Fruit fly (Drosophila melanogaster) whole organism, embryonic: ENCODE results near the gene CG4709.
A peak's percentile ranks its signal among the peaks of the same experiment; 100 is the strongest.

ENCODE experiments used
- CG10267 ChIP-seq: fragments of 200-800 bp; sonication (Bioruptor generic); optimal IDR thresholded peaks from 2 replicates; lab custom pipeline; 2018; ENCODE audit warnings: missing biosample characterization, mild to moderate bottlenecking, missing genetic modification characterization, moderate library complexity
- CG11247 ChIP-seq: fragments of 200-800 bp; sonication (Bioruptor generic); IDR thresholded peaks from 2 replicates; pipeline ENCODE4 v1.3.6; 2022; ENCODE audit warnings: missing biosample characterization, missing genetic modification characterization
- CG11456 ChIP-seq: fragments of 200-800 bp; sonication (Bioruptor generic); IDR thresholded peaks from 3 replicates; pipeline ENCODE4 v1.3.6; 2022; ENCODE audit warnings: missing biosample characterization, missing genetic modification characterization
- CG12155 ChIP-seq: fragments of 200-800 bp; sonication (Bioruptor generic); optimal IDR thresholded peaks from 3 replicates; lab custom pipeline; 2016; ENCODE audit warnings: missing biosample characterization, missing genetic modification characterization
- CG12219 ChIP-seq: fragments of 200-800 bp; sonication (Bioruptor generic); optimal IDR thresholded peaks from 3 replicates; lab custom pipeline; 2018; ENCODE audit warnings: missing biosample characterization, mild to moderate bottlenecking, missing genetic modification characterization
- CG13287 ChIP-seq: fragments of 200-800 bp; sonication (Bioruptor generic); IDR thresholded peaks from 2 replicates; pipeline ENCODE4 v1.3.6; 2022; ENCODE audit warnings: missing biosample characterization, missing genetic modification characterization; ENCODE audit not compliant: partially characterized antibody
- CG13624 ChIP-seq: fragments of 200-800 bp; sonication (Bioruptor generic); optimal IDR thresholded peaks from 2 replicates; lab custom pipeline; 2016; ENCODE audit warnings: missing biosample characterization, missing genetic modification characterization
- CG1647 ChIP-seq: fragments of 200-800 bp; sonication (Bioruptor generic); optimal IDR thresholded peaks from 3 replicates; lab custom pipeline; 2016; ENCODE audit warnings: missing biosample characterization, missing genetic modification characterization
- CG17829 ChIP-seq: fragments of 200-800 bp; optimal IDR thresholded peaks from 2 replicates; lab custom pipeline; 2019; ENCODE audit warnings: missing biosample characterization, mild to moderate bottlenecking, missing genetic modification characterization, moderate library complexity
- CG2129 ChIP-seq: fragments of 200-800 bp; sonication (Bioruptor generic); IDR thresholded peaks from 2 replicates; pipeline ENCODE4 v1.3.6; 2022; ENCODE audit warnings: missing biosample characterization, missing genetic modification characterization; ENCODE audit not compliant: partially characterized antibody
- CG30403 ChIP-seq: fragments of 200-800 bp; sonication (Bioruptor generic); optimal IDR thresholded peaks from 3 replicates; lab custom pipeline; 2016; ENCODE audit warnings: missing biosample characterization, missing genetic modification characterization
- CG4360 ChIP-seq: fragments of 200-800 bp; sonication (Bioruptor generic); IDR thresholded peaks from 2 replicates; pipeline ENCODE4 v1.3.6; 2022; ENCODE audit warnings: missing biosample characterization, missing genetic modification characterization
- CG4707 ChIP-seq: fragments of 200-800 bp; sonication (Bioruptor generic); optimal IDR thresholded peaks from 2 replicates; lab custom pipeline; 2018; ENCODE audit warnings: missing biosample characterization, mild to moderate bottlenecking, missing genetic modification characterization, moderate library complexity
- CG4820 ChIP-seq: fragments of 200-800 bp; sonication (Bioruptor generic); optimal IDR thresholded peaks from 3 replicates; lab custom pipeline; 2016; ENCODE audit warnings: missing biosample characterization, missing genetic modification characterization
- CG6791 ChIP-seq: fragments of 200-800 bp; sonication (Bioruptor generic); IDR thresholded peaks from 3 replicates; pipeline ENCODE4 v1.3.6; 2022; ENCODE audit warnings: missing biosample characterization, missing genetic modification characterization; ENCODE audit not compliant: partially characterized antibody
- CG7271 ChIP-seq: fragments of 200-800 bp; sonication (Bioruptor generic); optimal IDR thresholded peaks from 2 replicates; lab custom pipeline; 2018; ENCODE audit warnings: missing biosample characterization, mild to moderate bottlenecking, missing genetic modification characterization, moderate library complexity
- CG7987 ChIP-seq: fragments of 200-800 bp; sonication (Bioruptor generic); optimal IDR thresholded peaks from 2 replicates; lab custom pipeline; 2018; ENCODE audit warnings: missing biosample characterization, mild to moderate bottlenecking, missing genetic modification characterization, moderate library complexity
- Elba2 ChIP-seq: fragments of 200-800 bp; sonication (Bioruptor generic); optimal IDR thresholded peaks from 3 replicates; lab custom pipeline; 2016; ENCODE audit warnings: missing biosample characterization, missing genetic modification characterization
- Fer2 ChIP-seq: fragments of 200-800 bp; sonication (Bioruptor generic); optimal IDR thresholded peaks from 2 replicates; lab custom pipeline; 2018; ENCODE audit warnings: missing biosample characterization, mild to moderate bottlenecking, missing genetic modification characterization, moderate library complexity
- Fer3 ChIP-seq: fragments of 200-800 bp; sonication (Bioruptor generic); optimal IDR thresholded peaks from 2 replicates; lab custom pipeline; 2018; ENCODE audit warnings: missing biosample characterization, mild to moderate bottlenecking, missing genetic modification characterization, moderate library complexity
- HLH4C ChIP-seq: fragments of 200-800 bp; sonication (Bioruptor generic); IDR thresholded peaks from 3 replicates; pipeline ENCODE4 v1.3.6; 2022; ENCODE audit warnings: missing biosample characterization, missing genetic modification characterization; ENCODE audit not compliant: partially characterized antibody
- HLH54F ChIP-seq: fragments of 200-800 bp; sonication (Bioruptor generic); optimal IDR thresholded peaks from 3 replicates; lab custom pipeline; 2016; ENCODE audit warnings: missing biosample characterization, missing genetic modification characterization
- HLHmδ ChIP-seq: fragments of 200-800 bp; sonication (Bioruptor generic); optimal IDR thresholded peaks from 2 replicates; lab custom pipeline; 2018; ENCODE audit warnings: missing biosample characterization, mild to moderate bottlenecking, missing genetic modification characterization, moderate library complexity
- Hmx ChIP-seq: fragments of 200-800 bp; sonication (Bioruptor generic); optimal IDR thresholded peaks from 2 replicates; lab custom pipeline; 2016; ENCODE audit warnings: missing biosample characterization, missing genetic modification characterization
- MTF-1 ChIP-seq: fragments of 200-800 bp; sonication (Bioruptor generic); optimal IDR thresholded peaks from 2 replicates; lab custom pipeline; 2018; ENCODE audit warnings: missing biosample characterization, mild to moderate bottlenecking, missing genetic modification characterization, borderline replicate concordance
- Mad ChIP-seq: fragments of 200-800 bp; sonication (Bioruptor generic); optimal IDR thresholded peaks from 2 replicates; lab custom pipeline; 2016; ENCODE audit warnings: missing biosample characterization, missing genetic modification characterization
- Myb ChIP-seq: fragments of 200-800 bp; sonication (Bioruptor generic); optimal IDR thresholded peaks from 2 replicates; lab custom pipeline; 2016; ENCODE audit warnings: missing biosample characterization, missing genetic modification characterization
- Ravus ChIP-seq: fragments of 200-800 bp; sonication (Bioruptor generic); IDR thresholded peaks from 2 replicates; pipeline ENCODE4 v1.3.6; 2022; ENCODE audit warnings: missing biosample characterization, missing genetic modification characterization
- Side ChIP-seq: fragments of 200-800 bp; sonication (Bioruptor generic); optimal IDR thresholded peaks from 2 replicates; lab custom pipeline; 2016; ENCODE audit warnings: missing biosample characterization, missing genetic modification characterization
- Spps ChIP-seq: fragments of 200-800 bp; sonication (Bioruptor generic); optimal IDR thresholded peaks from 2 replicates; lab custom pipeline; 2018; ENCODE audit warnings: missing biosample characterization, mild to moderate bottlenecking, missing genetic modification characterization
- Xrp1 ChIP-seq: fragments of 200-800 bp; sonication (Bioruptor generic); IDR thresholded peaks from 2 replicates; pipeline ENCODE4 v1.3.6; 2022; ENCODE audit warnings: missing biosample characterization, missing genetic modification characterization
- ap ChIP-seq: fragments of 200-800 bp; sonication (Bioruptor generic); IDR thresholded peaks from 2 replicates; pipeline ENCODE4 v1.3.6; 2022; ENCODE audit warnings: missing biosample characterization, missing genetic modification characterization
- ash1 ChIP-seq: fragments of 200-800 bp; sonication (Bioruptor generic); optimal IDR thresholded peaks from 2 replicates; lab custom pipeline; 2018; ENCODE audit warnings: missing biosample characterization, mild to moderate bottlenecking, missing genetic modification characterization
- cad ChIP-seq: fragments of >200 bp; optimal IDR thresholded peaks from 2 replicates; lab custom pipeline; 2017; ENCODE audit warnings: missing biosample characterization, missing genetic modification characterization
- eve ChIP-seq, 2 experiments: fragments of >200 bp; optimal IDR thresholded peaks; 2 replicates each; lab custom pipeline; 2017; ENCODE audit warnings: missing biosample characterization in 2 of 2, missing genetic modification characterization in 2 of 2
- gt ChIP-seq: fragments of 200-800 bp; sonication (Bioruptor generic); IDR thresholded peaks from 2 replicates; pipeline ENCODE4 v1.3.6; 2022; ENCODE audit warnings: missing biosample characterization, missing genetic modification characterization
- inv ChIP-seq: fragments of 200-800 bp; sonication (Bioruptor generic); IDR thresholded peaks from 2 replicates; pipeline ENCODE4 v1.3.6; 2022; ENCODE audit warnings: missing biosample characterization, missing genetic modification characterization; ENCODE audit not compliant: partially characterized antibody
- klu ChIP-seq: fragments of 200-800 bp; sonication (Bioruptor generic); IDR thresholded peaks from 2 replicates; pipeline ENCODE4 v1.3.6; 2022; ENCODE audit warnings: missing biosample characterization, missing genetic modification characterization
- nerfin-2 ChIP-seq: fragments of 200-800 bp; sonication (Bioruptor generic); IDR thresholded peaks from 2 replicates; pipeline ENCODE4 v1.3.6; 2022; ENCODE audit warnings: missing biosample characterization, missing genetic modification characterization; ENCODE audit not compliant: partially characterized antibody
- nom ChIP-seq: fragments of 200-800 bp; sonication (Bioruptor generic); optimal IDR thresholded peaks from 2 replicates; lab custom pipeline; 2017; ENCODE audit warnings: missing biosample characterization, missing genetic modification characterization, mild to moderate bottlenecking, moderate library complexity, missing genetic modification reagents
- odd ChIP-seq: fragments of 200-800 bp; sonication (Bioruptor generic); optimal IDR thresholded peaks from 2 replicates; lab custom pipeline; 2017; ENCODE audit warnings: missing biosample characterization, mild to moderate bottlenecking, missing genetic modification characterization
- p53 ChIP-seq: fragments of 200-800 bp; sonication (Bioruptor generic); optimal IDR thresholded peaks from 2 replicates; lab custom pipeline; 2016; ENCODE audit warnings: missing biosample characterization, missing genetic modification characterization
- repo ChIP-seq: fragments of 200-800 bp; sonication (Bioruptor generic); optimal IDR thresholded peaks from 2 replicates; lab custom pipeline; 2016; ENCODE audit warnings: missing biosample characterization, missing genetic modification characterization
- row ChIP-seq: fragments of 200-800 bp; sonication (Bioruptor generic); IDR thresholded peaks from 3 replicates; pipeline ENCODE4 v1.3.6; 2022; ENCODE audit warnings: missing biosample characterization, missing genetic modification characterization
- sim ChIP-seq: fragments of 200-800 bp; sonication (Bioruptor generic); IDR thresholded peaks from 2 replicates; pipeline ENCODE4 v1.3.6; 2022; ENCODE audit warnings: missing biosample characterization, missing genetic modification characterization
- tna ChIP-seq: fragments of 200-800 bp; sonication (Bioruptor generic); IDR thresholded peaks from 2 replicates; pipeline ENCODE4 v1.3.6; 2022; ENCODE audit warnings: missing biosample characterization, missing genetic modification characterization; ENCODE audit not compliant: partially characterized antibody
- trh ChIP-seq: fragments of 200-800 bp; sonication (Bioruptor generic); optimal IDR thresholded peaks from 2 replicates; lab custom pipeline; 2016; ENCODE audit warnings: missing biosample characterization, missing genetic modification characterization
- wdn ChIP-seq: fragments of 200-800 bp; sonication (Bioruptor generic); IDR thresholded peaks from 2 replicates; pipeline ENCODE4 v1.3.6; 2022; ENCODE audit warnings: missing biosample characterization, missing genetic modification characterization
- wek ChIP-seq: fragments of 200-800 bp; sonication (Bioruptor generic); optimal IDR thresholded peaks from 3 replicates; lab custom pipeline; 2018; ENCODE audit warnings: missing biosample characterization, mild to moderate bottlenecking, missing genetic modification characterization, moderate library complexity
- wor ChIP-seq: fragments of 200-800 bp; sonication (Bioruptor generic); IDR thresholded peaks from 2 replicates; pipeline ENCODE4 v1.3.6; 2022; ENCODE audit warnings: missing biosample characterization, missing genetic modification characterization

The CG4709 gene

dm6 chr2L:9938631-9939256 lies 15.4 kb upstream of the CG4709 start, which contains the start of the genes Datp and CG4619 (continued):
- no peak for TF ChIP-seq CG2129 (GFP tag; lab: Robert Waterston, UW)
- peak; percentile 31; the same call in 1 of the 2 replicates for TF ChIP-seq Xrp1
- TF ChIP-seq CG11247 (GFP tag; lab: Robert Waterston, UW), result peak; percentile 21; the same call in 1 of the 2 replicates
- TF ChIP-seq CG12219 (GFP tag; lab: Kevin White, UChicago), result peak; percentile 13
- TF ChIP-seq CG7271 (tag; lab: Kevin White, UChicago), result no peak
- TF ChIP-seq trh, result no peak
- peak; percentile 32 for TF ChIP-seq CG13624 (GFP tag; lab: Kevin White, UChicago)
- no peak for TF ChIP-seq Hmx (GFP tag; lab: Kevin White, UChicago)
- no peak for TF ChIP-seq p53
- peak; percentile 30 for TF ChIP-seq CG7987 (GFP tag; lab: Kevin White, UChicago)
- peak; percentile 92 for TF ChIP-seq CG10267
- peak; percentile 21 for TF ChIP-seq CG1647
- no peak for TF ChIP-seq CG17829 (tag; lab: Kevin White, UChicago)
- TF ChIP-seq Myb, result peak; percentile 80
- TF ChIP-seq CG30403 (GFP tag; lab: Kevin White, UChicago), result no peak
- TF ChIP-seq Fer3 (tag; lab: Kevin White, UChicago), result no peak
- TF ChIP-seq odd (GFP tag; lab: Kevin White, UChicago), result no peak
- no peak for TF ChIP-seq Spps (tag; lab: Kevin White, UChicago)
- no peak for TF ChIP-seq nom (GFP tag; lab: Kevin White, UChicago)
- no peak for TF ChIP-seq klu (GFP tag; lab: Robert Waterston, UW)
- TF ChIP-seq wor (GFP tag; lab: Robert Waterston, UW), result no peak
- TF ChIP-seq CG6791, result peak; percentile 65; the same call in 1 of the 3 replicates
- no peak for TF ChIP-seq CG4820 (GFP tag; lab: Kevin White, UChicago)
- no peak for TF ChIP-seq nerfin-2 (GFP tag; lab: Robert Waterston, UW)
- TF ChIP-seq sim (GFP tag; lab: Robert Waterston, UW), result no peak
- TF ChIP-seq HLH4C (GFP tag; lab: Robert Waterston, UW), result no peak
- TF ChIP-seq row (GFP tag; lab: Robert Waterston, UW), result peak; percentile 61
- no peak for TF ChIP-seq Ravus (GFP tag; lab: Robert Waterston, UW)
- no peak for TF ChIP-seq gt (GFP tag; lab: Robert Waterston, UW)
- peak; percentile 74 for TF ChIP-seq CG11456
- peak; percentile 61 for TF ChIP-seq Elba2 (GFP tag; lab: Kevin White, UChicago)
- no peak for TF ChIP-seq Fer2 (tag; lab: Kevin White, UChicago)
- no peak for TF ChIP-seq CG4707 (GFP tag; lab: Kevin White, UChicago)
- no peak for TF ChIP-seq eve (GFP tag; optimal IDR thresholded peaks at IDR 0.05; lab: Kevin White, UChicago)
- no peak for TF ChIP-seq wek
- no peak for TF ChIP-seq inv (GFP tag; lab: Robert Waterston, UW)
- no peak for TF ChIP-seq ap (GFP tag; lab: Robert Waterston, UW)
- TF ChIP-seq ash1 (GFP tag; lab: Kevin White, UChicago), result no peak
- peak; percentile 64 for TF ChIP-seq CG4360
- TF ChIP-seq Mad (GFP tag; lab: Kevin White, UChicago), result peak; percentile 14
- TF ChIP-seq tna, result no peak
- peak; percentile 16 for TF ChIP-seq repo (GFP tag; lab: Kevin White, UChicago)
- TF ChIP-seq CG12155 (GFP tag; lab: Kevin White, UChicago), result peak; percentile 11
- peak; percentile 27 for TF ChIP-seq Side
- peak; percentile 67 for TF ChIP-seq HLH54F
- TF ChIP-seq cad (GFP tag; lab: Kevin White, UChicago), result no peak
- TF ChIP-seq CG13287 (GFP tag; lab: Robert Waterston, UW), result peak; percentile 26; the same call in 1 of the 2 replicates
- no peak for TF ChIP-seq MTF-1 (GFP tag; lab: Kevin White, UChicago)
- TF ChIP-seq HLHmδ (GFP tag; lab: Kevin White, UChicago), result no peak
- 0 out of 2 replicates have a peak, but pooled peaks have one; percentile 20 for TF ChIP-seq wdn (GFP tag; lab: Robert Waterston, UW)
